Worm (Caenorhabditis elegans) whole organism, L3 larva: Measurements from ENCODE around the gene T24D5.2.

Experiments used
- ceh-9 ChIP-seq: sonication (generic microtip); optimal IDR thresholded peaks from 2 replicates; lab custom pipeline; 2018; ENCODE audit warnings: missing biosample characterization, missing genetic modification characterization
- daf-12 ChIP-seq: fragments of 150-350 bp; optimal IDR thresholded peaks from 2 replicates; lab custom pipeline; 2014; ENCODE audit warnings: missing biosample characterization, missing genetic modification reagents, missing genetic modification characterization
- egl-27 ChIP-seq: sonication (generic microtip); optimal IDR thresholded peaks from 4 replicates; lab custom pipeline; 2017; ENCODE audit warnings: missing biosample characterization, missing genetic modification reagents, missing genetic modification characterization
- fos-1 ChIP-seq: fragments of 150-350 bp; optimal IDR thresholded peaks from 2 replicates; lab custom pipeline; 2014; ENCODE audit warnings: missing biosample characterization, missing genetic modification characterization
- lin-15B ChIP-seq: fragments of 150-350 bp; optimal IDR thresholded peaks from 2 replicates; lab custom pipeline; 2014; ENCODE audit warnings: missing biosample characterization, missing genetic modification characterization
- nhr-12 ChIP-seq: fragments of 150-350 bp; optimal IDR thresholded peaks from 2 replicates; lab custom pipeline; 2014; ENCODE audit warnings: missing biosample characterization, missing genetic modification characterization
- nhr-23 ChIP-seq: fragments of 150-350 bp; optimal IDR thresholded peaks from 2 replicates; lab custom pipeline; 2014; ENCODE audit warnings: missing biosample characterization, missing genetic modification reagents, missing genetic modification characterization
- nhr-67 ChIP-seq: fragments of 150-350 bp; optimal IDR thresholded peaks from 2 replicates; lab custom pipeline; 2014; ENCODE audit warnings: missing biosample characterization, missing genetic modification characterization
- nhr-76 ChIP-seq: fragments of 150-350 bp; sonication (generic microtip); optimal IDR thresholded peaks from 5 replicates; lab custom pipeline; 2014; ENCODE audit warnings: missing biosample characterization, missing genetic modification characterization
- pqm-1 ChIP-seq: fragments of 150-350 bp; optimal IDR thresholded peaks from 2 replicates; lab custom pipeline; 2017; ENCODE audit warnings: missing biosample characterization, missing genetic modification characterization, inconsistent platforms
- unc-62 ChIP-seq: fragments of 150-350 bp; sonication (generic microtip); optimal IDR thresholded peaks from 4 replicates; lab custom pipeline; 2014; ENCODE audit warnings: missing biosample characterization, missing genetic modification reagents, missing genetic modification characterization
- zag-1 ChIP-seq: fragments of 150-350 bp; optimal IDR thresholded peaks from 2 replicates; lab custom pipeline; 2014; ENCODE audit warnings: missing biosample characterization, missing genetic modification characterization

ce11 chrX:12596868-12597267 is 10.6 kb upstream of the T24D5.2 start, which contains the start of gene T24D5.4:
- TF ChIP-seq zag-1 (tag; lab: Kevin White, UChicago) (no peak), nhr-67 (no peak), pqm-1 (tag; lab: Kevin White, UChicago) (no peak), fos-1 (tag; lab: Kevin White, UChicago) (no peak), ceh-9 (tag; lab: Kevin White, UChicago) (no peak), unc-62 (GFP tag; lab: Kevin White, UChicago) (no peak), nhr-76 (tag; lab: Kevin White, UChicago) (no peak), egl-27 (tag; lab: Kevin White, UChicago) (no peak), nhr-12 (tag; lab: Kevin White, UChicago) (no peak), nhr-23 (tag; lab: Kevin White, UChicago) (no peak), lin-15B (tag; lab: Kevin White, UChicago) (no peak), daf-12 (tag; lab: Kevin White, UChicago) (no peak)
